Fruit fly (Drosophila melanogaster): ENCODE results near the gene Npl4.

Npl4 gene

DNA sequence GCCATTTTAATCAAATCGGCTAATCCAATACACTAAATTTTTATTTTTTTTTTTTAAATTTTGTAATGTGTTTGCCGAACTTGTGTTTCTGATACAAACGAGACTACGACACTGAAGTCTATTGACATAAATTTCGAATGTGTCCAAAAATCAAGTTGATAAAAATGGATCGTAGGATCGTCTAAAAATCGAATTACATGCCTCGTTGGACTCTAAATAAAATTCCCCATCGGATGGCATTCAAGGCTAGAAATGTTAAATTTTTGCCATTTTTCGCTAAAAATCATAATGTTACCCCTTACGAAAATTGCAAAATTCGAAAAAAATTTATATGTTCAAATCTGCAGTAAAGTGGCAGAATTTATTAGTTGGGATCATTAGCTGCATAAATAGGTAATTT, 15.4 kb downstream of the Npl4 start, which contains the start of gene ymp:
ymp (minus strand) TSS at position 101 of the 400 bp plus-strand sequence.
- no peak for TF ChIP-seq acj6 (GFP tag; optimal IDR thresholded peaks at IDR 0.05)
- no peak for TF ChIP-seq pdm3 (GFP tag; optimal IDR thresholded peaks at IDR 0.05)
- no peak for TF ChIP-seq Smox (GFP tag; optimal IDR thresholded peaks at IDR 0.05)
- TF ChIP-seq dac (GFP tag; optimal IDR thresholded peaks at IDR 0.05) = no peak
- TF ChIP-seq CG6792 (GFP tag; optimal IDR thresholded peaks at IDR 0.05) = no peak
- TF ChIP-seq CG34406 (GFP tag; optimal IDR thresholded peaks at IDR 0.05) = no peak
- no peak for TF ChIP-seq ss (GFP tag; optimal IDR thresholded peaks at IDR 0.05)
- TF ChIP-seq spab (GFP tag; optimal IDR thresholded peaks at IDR 0.05) = no peak
- no peak for TF ChIP-seq salr (GFP tag; optimal IDR thresholded peaks at IDR 0.05)

dm6 chr3R:25596274-25597034, 28.0 kb downstream of the Npl4 start:
- no peak for TF ChIP-seq Eip75B (GFP tag; optimal IDR thresholded peaks at IDR 0.05)
- no peak for TF ChIP-seq Blimp-1 (GFP tag; optimal IDR thresholded peaks at IDR 0.05)
- TF ChIP-seq CG15336 (GFP tag; IDR thresholded peaks at IDR 0.05) = no peak
- peak; percentile 83 for TF ChIP-seq dsx (GFP tag; optimal IDR thresholded peaks at IDR 0.05; ENCODE audit: poor library complexity, severe bottlenecking)
- no peak for TF ChIP-seq Eip93F (GFP tag; optimal IDR thresholded peaks at IDR 0.05)
- TF ChIP-seq esn (GFP tag; optimal IDR thresholded peaks at IDR 0.05) = no peak
- no peak for TF ChIP-seq CG16779 (tag; optimal IDR thresholded peaks at IDR 0.05)
- no peak for TF ChIP-seq CG6276 (GFP tag; optimal IDR thresholded peaks at IDR 0.05)
- TF ChIP-seq CG10631 (GFP tag; optimal IDR thresholded peaks at IDR 0.05) = no peak
- no peak for TF ChIP-seq fd85E (GFP tag; optimal IDR thresholded peaks at IDR 0.05)
- TF ChIP-seq CG9139 (GFP tag; optimal IDR thresholded peaks at IDR 0.05) = peak; percentile 60
- TF ChIP-seq Sox102F (GFP tag; optimal IDR thresholded peaks at IDR 0.05) = no peak
- no peak for TF ChIP-seq achi (GFP tag; optimal IDR thresholded peaks at IDR 0.05)
- peak; percentile 59 to 76 for TF ChIP-seq ss (GFP tag; optimal IDR thresholded peaks at IDR 0.05)
- no peak for TF ChIP-seq svp (GFP tag)
- no peak for TF ChIP-seq acj6 (GFP tag; optimal IDR thresholded peaks at IDR 0.05)
- TF ChIP-seq CG8319 (GFP tag; optimal IDR thresholded peaks at IDR 0.05) = no peak
- no peak for TF ChIP-seq eg (GFP tag; IDR thresholded peaks at IDR 0.05)
- no peak for TF ChIP-seq dac (GFP tag; optimal IDR thresholded peaks at IDR 0.05)
- TF ChIP-seq CG8119 (GFP tag; IDR thresholded peaks at IDR 0.05) = no peak
- TF ChIP-seq CG6808 (GFP tag; optimal IDR thresholded peaks at IDR 0.05) = peak; percentile 68
- no peak for TF ChIP-seq Sox14 (GFP tag; optimal IDR thresholded peaks at IDR 0.05)
- no peak for TF ChIP-seq CG11294 (GFP tag; IDR thresholded peaks at IDR 0.05)
- no peak for TF ChIP-seq salr (GFP tag; optimal IDR thresholded peaks at IDR 0.05)
- TF ChIP-seq CG3919 (GFP tag; optimal IDR thresholded peaks at IDR 0.05) = no peak
- peak; percentile 48 for TF ChIP-seq spab (GFP tag; optimal IDR thresholded peaks at IDR 0.05)

- peak; percentile 5 for TF ChIP-seq Eip78C (GFP tag)
- TF ChIP-seq dac (GFP tag; optimal IDR thresholded peaks at IDR 0.05) = no peak
- no peak for TF ChIP-seq CG3032 (tag; optimal IDR thresholded peaks at IDR 0.05)
- TF ChIP-seq eg (GFP tag; IDR thresholded peaks at IDR 0.05) = no peak
Measured at dm6 chr3R:25594128-25594527, 30.3 kb downstream of the Npl4 start.

dm6 chr3R:25591500-25591899, 33.0 kb downstream of the Npl4 start:
- TF ChIP-seq svp (GFP tag) (peak; percentile 31), CG3032 (tag; optimal IDR thresholded peaks at IDR 0.05) (no peak)

dm6 chr3R:25590850-25591410, 33.5 kb downstream of the Npl4 start:
- TF ChIP-seq Eip78C (GFP tag) (peak; percentile 20), net (GFP tag; optimal IDR thresholded peaks at IDR 0.05) (no peak)
